Worm (Caenorhabditis elegans): Measurements from ENCODE around the gene F08F1.9.

ce11 chrX:8438756-8439155 is 28.1 kb upstream of the F08F1.9 start:
- TF ChIP-seq tab-1 (GFP tag; IDR thresholded peaks at IDR 0.05) = no peak
- TF ChIP-seq flt-1 (GFP tag; IDR thresholded peaks at IDR 0.05) = no peak
- no peak for TF ChIP-seq med-1 (GFP tag; optimal IDR thresholded peaks at IDR 0.05; ENCODE audit: insufficient read depth)
- TF ChIP-seq ztf-23 (GFP tag; IDR thresholded peaks at IDR 0.05) = no peak
- no peak for TF ChIP-seq klf-2 (GFP tag; conservative IDR thresholded peaks at IDR 0.05)
- TF ChIP-seq ref-1 (GFP tag; conservative IDR thresholded peaks at IDR 0.05) = no peak
- no peak for TF ChIP-seq T22C8.4 (GFP tag; IDR thresholded peaks at IDR 0.05)

Data from whole organism, midembryonic.